Fruit fly (Drosophila melanogaster) whole organism, adult: ENCODE data around the gene Dif.

Source experiments
- CG11617 ChIP-seq: fragments of 200-800 bp; sonication (Bioruptor generic); optimal IDR thresholded peaks from 2 replicates; lab custom pipeline; 2017; ENCODE audit warnings: mild to moderate bottlenecking, missing biosample characterization, missing genetic modification reagents, missing genetic modification characterization
- CG14711 ChIP-seq: fragments of 200-800 bp; sonication (Bioruptor generic); optimal IDR thresholded peaks from 2 replicates; lab custom pipeline; 2018; ENCODE audit warnings: missing biosample characterization, mild to moderate bottlenecking, missing genetic modification characterization, moderate library complexity
- Hr96 ChIP-seq: fragments of 200-800 bp; sonication (Bioruptor generic); optimal IDR thresholded peaks from 2 replicates; lab custom pipeline; 2016; ENCODE audit warnings: missing biosample characterization, missing genetic modification characterization
- kay ChIP-seq: fragments of 200-800 bp; sonication (Bioruptor generic); peaks from one replicate; lab custom pipeline; 2016; ENCODE audit warnings: missing biosample characterization, missing genetic modification characterization, borderline replicate concordance
- pad ChIP-seq: fragments of 200-800 bp; sonication (Bioruptor generic); optimal IDR thresholded peaks from 3 replicates; lab custom pipeline; 2017; ENCODE audit warnings: missing biosample characterization, missing genetic modification characterization, mild to moderate bottlenecking, moderate library complexity, missing genetic modification reagents
- tj ChIP-seq: fragments of 200-800 bp; sonication (Bioruptor generic); optimal IDR thresholded peaks from 3 replicates; lab custom pipeline; 2017; ENCODE audit warnings: missing biosample characterization, mild to moderate bottlenecking, missing genetic modification characterization, moderate library complexity

DNA sequence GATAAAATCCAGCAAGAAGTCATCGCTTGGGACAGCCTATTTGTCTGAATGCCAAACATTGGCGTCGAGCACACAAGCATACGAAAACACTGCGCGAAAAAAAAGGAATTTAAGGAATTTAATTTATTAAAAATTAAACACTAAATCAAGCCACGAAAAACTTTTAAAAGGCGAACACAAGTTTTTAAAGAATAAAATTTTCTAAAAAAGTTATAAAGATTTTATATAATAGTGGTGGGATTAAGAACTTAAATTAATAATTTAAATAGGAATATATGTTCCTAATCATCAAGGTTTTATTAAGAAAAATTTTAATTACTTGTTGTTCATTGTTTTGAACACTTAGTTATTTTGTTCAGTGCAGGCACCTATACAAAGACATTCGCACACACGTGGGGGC is 11.6 kb downstream of the Dif start:
- TF ChIP-seq Hr96 (GFP tag; lab: Kevin White, UChicago) = no peak
- TF ChIP-seq kay (GFP tag; lab: Kevin White, UChicago) = no peak
- no peak for TF ChIP-seq CG11617 (GFP tag; lab: Kevin White, UChicago)
- no peak for TF ChIP-seq tj
- no peak for TF ChIP-seq CG14711 (tag; lab: Kevin White, UChicago)
- no peak for TF ChIP-seq pad (GFP tag; lab: Kevin White, UChicago)
